Fruit fly (Drosophila melanogaster) whole organism, embryonic: Measurements from ENCODE around the gene CG2120.

ENCODE experiments used
- Atf3 ChIP-seq: fragments of 200-800 bp; sonication (Bioruptor generic); optimal IDR thresholded peaks from 3 replicates; lab custom pipeline; 2016; ENCODE audit warnings: missing biosample characterization, missing genetic modification characterization
- B-H2 ChIP-seq: fragments of 200-800 bp; sonication (Bioruptor generic); optimal IDR thresholded peaks from 2 replicates; lab custom pipeline; 2018; ENCODE audit warnings: missing biosample characterization, mild to moderate bottlenecking, missing genetic modification characterization
- CG10431 ChIP-seq: fragments of 200-800 bp; sonication (Bioruptor generic); optimal IDR thresholded peaks from 3 replicates; lab custom pipeline; 2018; ENCODE audit warnings: missing biosample characterization, mild to moderate bottlenecking, missing genetic modification characterization
- CG12744 ChIP-seq: fragments of 200-800 bp; sonication (Bioruptor generic); optimal IDR thresholded peaks from 2 replicates; lab custom pipeline; 2016; ENCODE audit warnings: missing biosample characterization, missing genetic modification characterization
- CG12769 ChIP-seq: fragments of 200-800 bp; sonication (Bioruptor generic); optimal IDR thresholded peaks from 2 replicates; lab custom pipeline; 2019; ENCODE audit warnings: missing biosample characterization, mild to moderate bottlenecking, missing genetic modification characterization, moderate library complexity
- CG13424 ChIP-seq: fragments of 200-800 bp; sonication (Bioruptor generic); optimal IDR thresholded peaks from 2 replicates; lab custom pipeline; 2019; ENCODE audit warnings: missing biosample characterization, mild to moderate bottlenecking, missing genetic modification characterization, moderate library complexity
- CG15011 ChIP-seq: fragments of 200-800 bp; sonication (Bioruptor generic); optimal IDR thresholded peaks from 3 replicates; lab custom pipeline; 2018; ENCODE audit warnings: missing biosample characterization, mild to moderate bottlenecking, missing genetic modification characterization
- CG15269 ChIP-seq: fragments of 200-800 bp; sonication (Bioruptor generic); optimal IDR thresholded peaks from 2 replicates; lab custom pipeline; 2018; ENCODE audit warnings: missing biosample characterization, mild to moderate bottlenecking, missing genetic modification characterization, moderate library complexity
- CG1602 ChIP-seq: fragments of 200-800 bp; sonication (Bioruptor generic); optimal IDR thresholded peaks from 3 replicates; lab custom pipeline; 2016; ENCODE audit warnings: missing biosample characterization, missing genetic modification characterization
- CG17568 ChIP-seq: fragments of 200-800 bp; sonication (Bioruptor generic); optimal IDR thresholded peaks from 2 replicates; lab custom pipeline; 2018; ENCODE audit warnings: missing biosample characterization, mild to moderate bottlenecking, missing genetic modification characterization, moderate library complexity
- CG1792 ChIP-seq: fragments of 200-800 bp; sonication (Bioruptor generic); optimal IDR thresholded peaks from 2 replicates; lab custom pipeline; 2016; ENCODE audit warnings: missing biosample characterization, missing genetic modification characterization
- CG1832 ChIP-seq: fragments of 200-800 bp; sonication (Bioruptor generic); optimal IDR thresholded peaks from 2 replicates; lab custom pipeline; 2017; ENCODE audit warnings: missing biosample characterization, mild to moderate bottlenecking, missing genetic modification characterization, inconsistent platforms
- CG2129 ChIP-seq: fragments of 200-800 bp; sonication (Bioruptor generic); IDR thresholded peaks from 2 replicates; pipeline ENCODE4 v1.3.6; 2022; ENCODE audit warnings: missing biosample characterization, missing genetic modification characterization; ENCODE audit not compliant: partially characterized antibody
- CG31365 ChIP-seq: fragments of 200-800 bp; sonication (Bioruptor generic); optimal IDR thresholded peaks from 2 replicates; lab custom pipeline; 2018; ENCODE audit warnings: missing biosample characterization, mild to moderate bottlenecking, missing genetic modification characterization
- CG3407 ChIP-seq: fragments of 200-800 bp; sonication (Bioruptor generic); optimal IDR thresholded peaks from 2 replicates; lab custom pipeline; 2018; ENCODE audit warnings: missing biosample characterization, mild to moderate bottlenecking, missing genetic modification characterization
- CG4617 ChIP-seq: fragments of 200-800 bp; sonication (Bioruptor generic); optimal IDR thresholded peaks from 3 replicates; lab custom pipeline; 2016; ENCODE audit warnings: missing biosample characterization, missing genetic modification characterization, borderline replicate concordance
- CG6654 ChIP-seq: fragments of 200-800 bp; sonication (Bioruptor generic); optimal IDR thresholded peaks from 2 replicates; lab custom pipeline; 2017; ENCODE audit warnings: missing biosample characterization, mild to moderate bottlenecking, missing genetic modification characterization
- CG6813 ChIP-seq: fragments of 200-800 bp; sonication (Bioruptor generic); optimal IDR thresholded peaks from 2 replicates; lab custom pipeline; 2017; ENCODE audit warnings: missing biosample characterization, missing genetic modification characterization, mild to moderate bottlenecking, moderate library complexity, missing genetic modification reagents
- CG7271 ChIP-seq: fragments of 200-800 bp; sonication (Bioruptor generic); optimal IDR thresholded peaks from 2 replicates; lab custom pipeline; 2018; ENCODE audit warnings: missing biosample characterization, mild to moderate bottlenecking, missing genetic modification characterization, moderate library complexity
- CG7928 ChIP-seq: fragments of 200-800 bp; sonication (Bioruptor generic); optimal IDR thresholded peaks from 2 replicates; lab custom pipeline; 2017; ENCODE audit warnings: missing biosample characterization, mild to moderate bottlenecking, missing genetic modification characterization
- CkIIα-i1 ChIP-seq: fragments of 200-800 bp; sonication (Bioruptor generic); IDR thresholded peaks from 2 replicates; pipeline ENCODE4 v1.3.6; 2022; ENCODE audit warnings: missing biosample characterization, missing genetic modification characterization
- D19A ChIP-seq: fragments of 200-800 bp; optimal IDR thresholded peaks from 3 replicates; lab custom pipeline; 2019; ENCODE audit warnings: missing biosample characterization, mild to moderate bottlenecking, missing genetic modification characterization, moderate library complexity
- Drgx ChIP-seq: fragments of 200-800 bp; sonication (Bioruptor generic); IDR thresholded peaks from 2 replicates; pipeline ENCODE4 v1.3.6; 2022; ENCODE audit warnings: missing biosample characterization, missing genetic modification characterization
- Ets97D ChIP-seq: fragments of 200-800 bp; sonication (Bioruptor generic); optimal IDR thresholded peaks from 3 replicates; lab custom pipeline; 2016; ENCODE audit warnings: missing biosample characterization, missing genetic modification characterization
- Fer3 ChIP-seq: fragments of 200-800 bp; sonication (Bioruptor generic); optimal IDR thresholded peaks from 2 replicates; lab custom pipeline; 2018; ENCODE audit warnings: missing biosample characterization, mild to moderate bottlenecking, missing genetic modification characterization, moderate library complexity
- GATAe ChIP-seq: fragments of 200-800 bp; sonication (Bioruptor generic); conservative IDR thresholded peaks from 2 replicates; pipeline ENCODE4 v1.3.6; 2022; ENCODE audit warnings: missing biosample characterization, missing genetic modification characterization
- H2.0 ChIP-seq: fragments of 200-800 bp; sonication (Bioruptor generic); IDR thresholded peaks from 2 replicates; pipeline ENCODE4 v1.3.6; 2022; ENCODE audit warnings: missing biosample characterization, missing genetic modification characterization
- HLH54F ChIP-seq: fragments of 200-800 bp; sonication (Bioruptor generic); optimal IDR thresholded peaks from 3 replicates; lab custom pipeline; 2016; ENCODE audit warnings: missing biosample characterization, missing genetic modification characterization
- Mes4 ChIP-seq: fragments of 200-800 bp; sonication (Bioruptor generic); optimal IDR thresholded peaks from 2 replicates; lab custom pipeline; 2016; ENCODE audit warnings: missing biosample characterization, missing genetic modification characterization
- Ptx1 ChIP-seq: fragments of 200-800 bp; sonication (Bioruptor generic); IDR thresholded peaks from 2 replicates; pipeline ENCODE4 v1.3.6; 2022; ENCODE audit warnings: missing biosample characterization, missing genetic modification characterization
- Side ChIP-seq: fragments of 200-800 bp; sonication (Bioruptor generic); optimal IDR thresholded peaks from 2 replicates; lab custom pipeline; 2016; ENCODE audit warnings: missing biosample characterization, missing genetic modification characterization
- Trl ChIP-seq, 3 experiments: fragments of >200 bp in 2 of 3; fragments of 200-800 bp in 1 of 3; sonication (Bioruptor generic) in 1 of 3; optimal IDR thresholded peaks; 2 replicates in 1 of 3; 3 replicates in 2 of 3; lab custom pipeline; 2016 to 2017; ENCODE audit warnings: missing biosample characterization in 1 of 3, missing genetic modification characterization in 1 of 3
- al ChIP-seq: fragments of 200-800 bp; sonication (Bioruptor generic); IDR thresholded peaks from 2 replicates; pipeline ENCODE4 v1.3.6; 2022; ENCODE audit warnings: missing biosample characterization, missing genetic modification characterization
- ash1 ChIP-seq: fragments of 200-800 bp; sonication (Bioruptor generic); optimal IDR thresholded peaks from 2 replicates; lab custom pipeline; 2018; ENCODE audit warnings: missing biosample characterization, mild to moderate bottlenecking, missing genetic modification characterization
- bigmax ChIP-seq: fragments of 200-800 bp; sonication (Bioruptor generic); optimal IDR thresholded peaks from 2 replicates; lab custom pipeline; 2018; ENCODE audit warnings: missing biosample characterization, mild to moderate bottlenecking, missing genetic modification characterization
- crp ChIP-seq, 2 experiments: fragments of 200-800 bp; sonication (Bioruptor generic); optimal IDR thresholded peaks; 2 replicates in 1 of 2; 3 replicates in 1 of 2; lab custom pipeline; 2017; ENCODE audit warnings: missing biosample characterization in 2 of 2, missing genetic modification characterization in 2 of 2, mild to moderate bottlenecking in 1 of 2, moderate library complexity in 1 of 2
- dati ChIP-seq: fragments of 200-800 bp; sonication (Bioruptor generic); IDR thresholded peaks from 2 replicates; pipeline ENCODE4 v1.3.6; 2022; ENCODE audit warnings: missing biosample characterization, missing genetic modification characterization
- dpn ChIP-seq, 2 experiments: fragments of 200-800 bp; sonication (Bioruptor generic); optimal IDR thresholded peaks; 3 replicates each; lab custom pipeline; 2016; ENCODE audit warnings: missing biosample characterization in 2 of 2, missing genetic modification characterization in 2 of 2
- eyg ChIP-seq: fragments of 200-800 bp; sonication (Bioruptor generic); optimal IDR thresholded peaks from 3 replicates; lab custom pipeline; 2016; ENCODE audit warnings: missing biosample characterization, missing genetic modification characterization
- gcm2 ChIP-seq: fragments of 200-800 bp; sonication (Bioruptor generic); optimal IDR thresholded peaks from 2 replicates; lab custom pipeline; 2016; ENCODE audit warnings: missing biosample characterization, missing genetic modification characterization
- grn ChIP-seq: fragments of 200-800 bp; sonication (Bioruptor generic); optimal IDR thresholded peaks from 3 replicates; lab custom pipeline; 2017; ENCODE audit warnings: missing biosample characterization, missing genetic modification characterization
- h ChIP-seq: fragments of >200 bp; optimal IDR thresholded peaks from 2 replicates; lab custom pipeline; 2017
- nerfin-1 ChIP-seq: fragments of 200-800 bp; sonication (Bioruptor generic); optimal IDR thresholded peaks from 3 replicates; lab custom pipeline; 2019; ENCODE audit warnings: missing biosample characterization, mild to moderate bottlenecking, missing genetic modification characterization, moderate library complexity
- nmo ChIP-seq: fragments of 200-800 bp; sonication (Bioruptor generic); optimal IDR thresholded peaks from 2 replicates; lab custom pipeline; 2018; ENCODE audit warnings: missing biosample characterization, mild to moderate bottlenecking, missing genetic modification characterization, moderate library complexity
- pb ChIP-seq: fragments of 200-800 bp; sonication (Bioruptor generic); optimal IDR thresholded peaks from 3 replicates; lab custom pipeline; 2016; ENCODE audit warnings: missing biosample characterization, missing genetic modification characterization
- phol ChIP-seq: fragments of 200-800 bp; sonication (Bioruptor generic); optimal IDR thresholded peaks from 3 replicates; lab custom pipeline; 2018; ENCODE audit warnings: missing biosample characterization, mild to moderate bottlenecking, missing genetic modification characterization, moderate library complexity
- slp2 ChIP-seq: fragments of 200-800 bp; sonication (Bioruptor generic); optimal IDR thresholded peaks from 2 replicates; lab custom pipeline; 2016; ENCODE audit warnings: missing biosample characterization, missing genetic modification characterization
- sob ChIP-seq: fragments of 200-800 bp; sonication (Bioruptor generic); IDR thresholded peaks from 2 replicates; pipeline ENCODE4 v1.3.6; 2022; ENCODE audit warnings: missing biosample characterization, missing genetic modification characterization
- tup ChIP-seq: fragments of 200-800 bp; sonication (Bioruptor generic); optimal IDR thresholded peaks from 2 replicates; lab custom pipeline; 2016; ENCODE audit warnings: missing biosample characterization, mild to moderate bottlenecking, missing genetic modification characterization, moderate library complexity
- vvl ChIP-seq: fragments of 200-800 bp; sonication (Bioruptor generic); IDR thresholded peaks from 2 replicates; pipeline ENCODE4 v1.3.6; 2022; ENCODE audit warnings: missing biosample characterization, missing genetic modification characterization

CG2120 gene

dm6 chrX:8145501-8146157, 10.0 kb downstream of the CG2120 start, which contains the start of the genes alpha-PheRS and CG2129 (continued):
- TF ChIP-seq h (no peak), dati (no peak), CG1792 (no peak), crp (GFP tag; optimal IDR thresholded peaks at IDR 0.05; lab: Kevin White, UChicago) (peak; percentile 55 to 88), B-H2 (peak; percentile 30), CG1832 (no peak), D19A (no peak), CG4617 (GFP tag; lab: Kevin White, UChicago) (no peak), Drgx (GFP tag; lab: Robert Waterston, UW) (no peak), CkIIα-i1 (GFP tag; lab: Robert Waterston, UW) (no peak), CG31365 (tag; lab: Kevin White, UChicago) (no peak), CG15269 (tag; lab: Kevin White, UChicago) (no peak), CG6654 (GFP tag; lab: Kevin White, UChicago) (no peak), Fer3 (tag; lab: Kevin White, UChicago) (peak; percentile 43), nmo (GFP tag; lab: Kevin White, UChicago) (peak; percentile 38), CG6813 (GFP tag; lab: Kevin White, UChicago) (no peak), GATAe (no peak), CG12769 (tag; lab: Kevin White, UChicago) (no peak), CG3407 (GFP tag; lab: Kevin White, UChicago) (no peak), Side (GFP tag; lab: Kevin White, UChicago) (no peak), vvl (no peak), HLH54F (peak; percentile 6), CG17568 (no peak), CG10431 (GFP tag; lab: Kevin White, UChicago) (no peak), ash1 (GFP tag; lab: Kevin White, UChicago) (no peak), CG12744 (GFP tag; lab: Kevin White, UChicago) (no peak), Ptx1 (GFP tag; lab: Robert Waterston, UW) (no peak), sob (0 out of 2 replicates have a peak, but pooled peaks have one; percentile 24), Atf3 (GFP tag; lab: Kevin White, UChicago) (no peak), eyg (GFP tag; lab: Kevin White, UChicago) (no peak), CG13424 (peak; percentile 60), bigmax (no peak), pb (GFP tag; lab: Kevin White, UChicago) (no peak), slp2 (GFP tag; lab: Kevin White, UChicago) (no peak), nerfin-1 (tag; lab: Kevin White, UChicago) (peak; percentile 8), phol (tag; lab: Kevin White, UChicago) (peak; percentile 53), Trl (optimal IDR thresholded peaks at IDR 0.05; lab: Kevin White, UChicago) (no peak), Trl (GFP tag; optimal IDR thresholded peaks at IDR 0.05; lab: Kevin White, UChicago) (no peak), CG2129 (GFP tag; lab: Robert Waterston, UW) (no peak), Ets97D (GFP tag; lab: Kevin White, UChicago) (no peak), H2.0 (GFP tag; lab: Robert Waterston, UW) (no peak), CG15011 (GFP tag; lab: Kevin White, UChicago) (no peak), grn (no peak), al (GFP tag; lab: Robert Waterston, UW) (no peak), CG7928 (GFP tag; lab: Kevin White, UChicago) (no peak), tup (no peak), dpn (GFP tag; optimal IDR thresholded peaks at IDR 0.05; lab: Kevin White, UChicago) (no peak), CG7271 (tag; lab: Kevin White, UChicago) (no peak), Mes4 (GFP tag; lab: Kevin White, UChicago) (no peak), CG1602 (GFP tag; lab: Kevin White, UChicago) (no peak), gcm2 (GFP tag; lab: Kevin White, UChicago) (no peak)
